Worm (Caenorhabditis elegans): ENCODE results near the gene F20D1.3.

The F20D1.3 gene

ce11 chrX:14975467-14976167, at the start of gene F20D1.3:
F20D1.3 (plus strand) TSS chrX:14976117.
- TF ChIP-seq ztf-23 (GFP tag; IDR thresholded peaks at IDR 0.05) (no peak), T22C8.4 (GFP tag; IDR thresholded peaks at IDR 0.05) (no peak), flt-1 (GFP tag; IDR thresholded peaks at IDR 0.05) (peak; percentile 29; the same call in 1 of the 2 replicates), ref-1 (GFP tag; conservative IDR thresholded peaks at IDR 0.05) (no peak), klf-2 (GFP tag; conservative IDR thresholded peaks at IDR 0.05) (no peak), cog-1 (tag; optimal IDR thresholded peaks at IDR 0.05) (peak; percentile 67)

ce11 chrX:14928854-14929253, 47.1 kb upstream of the F20D1.3 start, which contains the start of gene ntr-2:
ntr-2 (minus strand) TSS chrX:14928954.
- TF ChIP-seq klf-2 (GFP tag; conservative IDR thresholded peaks at IDR 0.05) = no peak
- TF ChIP-seq ztf-29 (GFP tag; IDR thresholded peaks at IDR 0.05) = no peak
- no peak for TF ChIP-seq flt-1 (GFP tag; IDR thresholded peaks at IDR 0.05)
- no peak for TF ChIP-seq cog-1 (tag; optimal IDR thresholded peaks at IDR 0.05)
- TF ChIP-seq ztf-23 (GFP tag; IDR thresholded peaks at IDR 0.05) = no peak

ce11 chrX:14929512-14929911, 46.4 kb upstream of the F20D1.3 start:
- TF ChIP-seq ref-1 (GFP tag; conservative IDR thresholded peaks at IDR 0.05) (no peak), cog-1 (tag; optimal IDR thresholded peaks at IDR 0.05) (no peak), tab-1 (GFP tag; IDR thresholded peaks at IDR 0.05) (no peak), ztf-23 (GFP tag; IDR thresholded peaks at IDR 0.05) (no peak), flt-1 (GFP tag; IDR thresholded peaks at IDR 0.05) (no peak), klf-2 (GFP tag; conservative IDR thresholded peaks at IDR 0.05) (no peak), med-1 (GFP tag; optimal IDR thresholded peaks at IDR 0.05; ENCODE audit: insufficient read depth) (no peak), ztf-29 (GFP tag; IDR thresholded peaks at IDR 0.05) (no peak), T22C8.4 (GFP tag; IDR thresholded peaks at IDR 0.05) (no peak)

- no peak for TF ChIP-seq flt-1 (GFP tag; IDR thresholded peaks at IDR 0.05)
- TF ChIP-seq ztf-29 (GFP tag; IDR thresholded peaks at IDR 0.05) = no peak
- no peak for TF ChIP-seq tab-1 (GFP tag; IDR thresholded peaks at IDR 0.05)
- TF ChIP-seq klf-2 (GFP tag; conservative IDR thresholded peaks at IDR 0.05) = no peak
- no peak for TF ChIP-seq cog-1 (tag; optimal IDR thresholded peaks at IDR 0.05)
- TF ChIP-seq ztf-23 (GFP tag; IDR thresholded peaks at IDR 0.05) = no peak
- TF ChIP-seq T22C8.4 (GFP tag; IDR thresholded peaks at IDR 0.05) = no peak
- TF ChIP-seq med-1 (GFP tag; optimal IDR thresholded peaks at IDR 0.05; ENCODE audit: insufficient read depth) = no peak
- TF ChIP-seq ref-1 (GFP tag; conservative IDR thresholded peaks at IDR 0.05) = no peak
Observed at ce11 chrX:14931443-14931842, 44.5 kb upstream of the F20D1.3 start.

ce11 chrX:14938188-14938587, 37.7 kb upstream of the F20D1.3 start:
- TF ChIP-seq klf-2 (GFP tag; conservative IDR thresholded peaks at IDR 0.05) = no peak
- TF ChIP-seq ztf-23 (GFP tag; IDR thresholded peaks at IDR 0.05) = no peak
- no peak for TF ChIP-seq ztf-29 (GFP tag; IDR thresholded peaks at IDR 0.05)
- TF ChIP-seq med-1 (GFP tag; optimal IDR thresholded peaks at IDR 0.05; ENCODE audit: insufficient read depth) = no peak
- TF ChIP-seq ref-1 (GFP tag; conservative IDR thresholded peaks at IDR 0.05) = no peak
- no peak for TF ChIP-seq tab-1 (GFP tag; IDR thresholded peaks at IDR 0.05)
- no peak for TF ChIP-seq cog-1 (tag; optimal IDR thresholded peaks at IDR 0.05)
- TF ChIP-seq flt-1 (GFP tag; IDR thresholded peaks at IDR 0.05) = no peak
- TF ChIP-seq T22C8.4 (GFP tag; IDR thresholded peaks at IDR 0.05) = no peak

ce11 chrX:14946217-14946463, 29.8 kb upstream of the F20D1.3 start, which contains the start of gene mrp-5:
mrp-5 (minus strand) TSS chrX:14946317.
- TF ChIP-seq ref-1 (GFP tag; conservative IDR thresholded peaks at IDR 0.05) = no peak
- no peak for TF ChIP-seq ztf-23 (GFP tag; IDR thresholded peaks at IDR 0.05)
- TF ChIP-seq ztf-29 (GFP tag; IDR thresholded peaks at IDR 0.05) = no peak
- TF ChIP-seq tab-1 (GFP tag; IDR thresholded peaks at IDR 0.05) = no peak
- TF ChIP-seq cog-1 (tag; optimal IDR thresholded peaks at IDR 0.05) = no peak
- no peak for TF ChIP-seq klf-2 (GFP tag; conservative IDR thresholded peaks at IDR 0.05)
- TF ChIP-seq T22C8.4 (GFP tag; IDR thresholded peaks at IDR 0.05) = no peak
- no peak for TF ChIP-seq flt-1 (GFP tag; IDR thresholded peaks at IDR 0.05)
- no peak for TF ChIP-seq med-1 (GFP tag; optimal IDR thresholded peaks at IDR 0.05; ENCODE audit: insufficient read depth)

- no peak for TF ChIP-seq tab-1 (GFP tag; IDR thresholded peaks at IDR 0.05)
- TF ChIP-seq klf-2 (GFP tag; conservative IDR thresholded peaks at IDR 0.05) = no peak
- TF ChIP-seq ref-1 (GFP tag; conservative IDR thresholded peaks at IDR 0.05) = no peak
- TF ChIP-seq T22C8.4 (GFP tag; IDR thresholded peaks at IDR 0.05) = no peak
- 0 out of 2 replicates have a peak, but pooled peaks have one; percentile 12 for TF ChIP-seq ztf-29 (GFP tag; IDR thresholded peaks at IDR 0.05)
- TF ChIP-seq flt-1 (GFP tag; IDR thresholded peaks at IDR 0.05) = no peak
Observed at ce11 chrX:14946464-14947354, 29.2 kb upstream of the F20D1.3 start.

- TF ChIP-seq med-1 (GFP tag; optimal IDR thresholded peaks at IDR 0.05; ENCODE audit: insufficient read depth) (no peak), tab-1 (GFP tag; IDR thresholded peaks at IDR 0.05) (no peak), klf-2 (GFP tag; conservative IDR thresholded peaks at IDR 0.05) (no peak), ztf-23 (GFP tag; IDR thresholded peaks at IDR 0.05) (no peak), cog-1 (tag; optimal IDR thresholded peaks at IDR 0.05) (no peak), ref-1 (GFP tag; conservative IDR thresholded peaks at IDR 0.05) (no peak)
Observed at ce11 chrX:14947355-14947668, 28.6 kb upstream of the F20D1.3 start.

- no peak for TF ChIP-seq ztf-23 (GFP tag; IDR thresholded peaks at IDR 0.05)
Observed at ce11 chrX:14951797-14952196, 24.1 kb upstream of the F20D1.3 start.

- TF ChIP-seq ztf-23 (GFP tag; IDR thresholded peaks at IDR 0.05) (no peak), tab-1 (GFP tag; IDR thresholded peaks at IDR 0.05) (no peak), flt-1 (GFP tag; IDR thresholded peaks at IDR 0.05) (no peak), ztf-29 (GFP tag; IDR thresholded peaks at IDR 0.05) (no peak), T22C8.4 (GFP tag; IDR thresholded peaks at IDR 0.05) (no peak), cog-1 (tag; optimal IDR thresholded peaks at IDR 0.05) (no peak), klf-2 (GFP tag; conservative IDR thresholded peaks at IDR 0.05) (no peak), ref-1 (GFP tag; conservative IDR thresholded peaks at IDR 0.05) (no peak), med-1 (GFP tag; optimal IDR thresholded peaks at IDR 0.05; ENCODE audit: insufficient read depth) (no peak)
Observed at ce11 chrX:14954548-14954947, 21.4 kb upstream of the F20D1.3 start, which contains the start of gene pag-3. pag-3 (minus strand) TSS chrX:14954648.
